Worm (Caenorhabditis elegans): ENCODE results near the gene pqn-68.

ce11 chrV:12992891-12993290 is 40.5 kb downstream of the pqn-68 start, which contains the start of the genes F15B9.11 and dsl-7:
- TF ChIP-seq pqm-1 (tag; optimal IDR thresholded peaks at IDR 0.05) (no peak), ceh-19 (GFP tag; optimal IDR thresholded peaks at IDR 0.05) (no peak), fkh-10 (GFP tag; optimal IDR thresholded peaks at IDR 0.05) (no peak), unc-3 (GFP tag; conservative IDR thresholded peaks at IDR 0.05) (no peak), unc-3 (tag; optimal IDR thresholded peaks at IDR 0.05) (no peak), ceh-22 (tag; optimal IDR thresholded peaks at IDR 0.05) (no peak), tbx-2 (tag; optimal IDR thresholded peaks at IDR 0.05) (no peak), pha-4 (tag; optimal IDR thresholded peaks at IDR 0.05) (no peak), ztf-16 (tag; optimal IDR thresholded peaks at IDR 0.05) (no peak)

Data from whole organism, late embryonic.